Worm (Caenorhabditis elegans) whole organism, young adult: ENCODE measurements around the gene Y45G5AM.3.
A peak's percentile ranks its signal among the peaks of the same experiment; 100 is the strongest.

ENCODE experiments used
- B0261.1 ChIP-seq: sonication (generic microtip); optimal IDR thresholded peaks from 2 replicates; lab custom pipeline; 2016; ENCODE audit warnings: mild to moderate bottlenecking, missing genetic modification characterization, moderate library complexity, missing compliant biosample characterization
- B0336.3 ChIP-seq: fragments of 200-800 bp; sonication (Bioruptor generic); IDR thresholded peaks from 2 replicates; pipeline ENCODE4 v1.3.6; 2022; ENCODE audit warnings: missing genetic modification characterization, missing compliant biosample characterization
- F39B2.1 ChIP-seq: fragments of 200-800 bp; sonication (Bioruptor generic); IDR thresholded peaks from 2 replicates; pipeline ENCODE4 v1.3.6; 2022; ENCODE audit warnings: missing genetic modification reagents, missing genetic modification characterization, missing compliant biosample characterization
- F49E8.2 ChIP-seq: sonication (generic microtip); optimal IDR thresholded peaks from 3 replicates; lab custom pipeline; 2017; ENCODE audit warnings: missing genetic modification characterization, mild to moderate bottlenecking, missing compliant biosample characterization, antibody characterized with exemption, moderate library complexity; ENCODE audit not compliant: insufficient read depth
- F52B5.7 ChIP-seq: sonication (generic microtip); optimal IDR thresholded peaks from 2 replicates; lab custom pipeline; 2016; ENCODE audit warnings: mild to moderate bottlenecking, missing genetic modification characterization, missing compliant biosample characterization
- F55B11.4 ChIP-seq: sonication (generic microtip); optimal IDR thresholded peaks from 2 replicates; lab custom pipeline; 2016; ENCODE audit warnings: missing compliant biosample characterization, missing genetic modification characterization, borderline replicate concordance; ENCODE audit not compliant: insufficient read depth
- Y53F4B.3 ChIP-seq: fragments of 200-800 bp; sonication (Bioruptor generic); IDR thresholded peaks from 2 replicates; pipeline ENCODE4 v1.3.6; 2022; ENCODE audit warnings: missing genetic modification reagents, missing genetic modification characterization, missing compliant biosample characterization
- ama-1 ChIP-seq, 3 experiments: fragments of 150-350 bp in 1 of 3; sonication (generic microtip) in 2 of 3; optimal IDR thresholded peaks; 2 replicates each; lab custom pipeline; 2014 to 2018; ENCODE audit warnings: missing biosample characterization in 2 of 3, missing genetic modification characterization in 2 of 3, missing genetic modification reagents in 2 of 3
- aptf-3 ChIP-seq: fragments of 200-800 bp; sonication (Bioruptor generic); IDR thresholded peaks from 2 replicates; pipeline ENCODE4 v1.3.6; 2022; ENCODE audit warnings: missing genetic modification characterization, missing compliant biosample characterization
- atf-7 ChIP-seq: sonication (generic microtip); optimal IDR thresholded peaks from 2 replicates; lab custom pipeline; 2017; ENCODE audit warnings: mild to moderate bottlenecking, missing genetic modification characterization, missing compliant biosample characterization
- ccch-3 ChIP-seq: fragments of 200-800 bp; sonication (Bioruptor generic); optimal IDR thresholded peaks from 2 replicates; lab custom pipeline; 2018; ENCODE audit warnings: mild to moderate bottlenecking, missing genetic modification characterization, missing compliant biosample characterization
- cebp-1 ChIP-seq, 2 experiments: fragments of 200-800 bp in 1 of 2; sonication (Bioruptor generic) in 1 of 2; sonication (generic microtip) in 1 of 2; IDR thresholded peaks in 1 of 2; optimal IDR thresholded peaks in 1 of 2; 2 replicates each; pipeline versions ENCODE4 v1.3.6 to Lab custom; 2017 to 2022; ENCODE audit warnings: missing compliant biosample characterization in 2 of 2, missing genetic modification characterization in 2 of 2, mild to moderate bottlenecking in 1 of 2, missing genetic modification reagents in 1 of 2, moderate library complexity in 1 of 2
- cebp-2 ChIP-seq: fragments of 200-800 bp; sonication (Bioruptor generic); IDR thresholded peaks from 2 replicates; pipeline ENCODE4 v1.3.6; 2022; ENCODE audit warnings: missing genetic modification characterization, missing compliant biosample characterization
- ceh-100 ChIP-seq: fragments of 200-800 bp; sonication (Bioruptor generic); IDR thresholded peaks from 2 replicates; pipeline ENCODE4 v1.3.6; 2022; ENCODE audit warnings: missing genetic modification reagents, missing genetic modification characterization, missing compliant biosample characterization
- ceh-27 ChIP-seq: fragments of 200-800 bp; sonication (Bioruptor generic); optimal IDR thresholded peaks from 2 replicates; lab custom pipeline; 2018; ENCODE audit warnings: mild to moderate bottlenecking, missing genetic modification characterization, moderate library complexity, missing compliant biosample characterization
- ceh-91 ChIP-seq: fragments of 200-800 bp; sonication (Bioruptor generic); IDR thresholded peaks from 2 replicates; pipeline ENCODE4 v1.3.6; 2022; ENCODE audit warnings: missing genetic modification reagents, missing genetic modification characterization, missing compliant biosample characterization
- die-1 ChIP-seq: sonication (generic microtip); optimal IDR thresholded peaks from 2 replicates; lab custom pipeline; 2016; ENCODE audit warnings: missing genotype, mild to moderate bottlenecking, missing genetic modification characterization, missing compliant biosample characterization
- dpff-1 ChIP-seq: sonication (generic microtip); optimal IDR thresholded peaks from 2 replicates; lab custom pipeline; 2017; ENCODE audit warnings: mild to moderate bottlenecking, missing genetic modification characterization, missing compliant biosample characterization
- egl-18 ChIP-seq: fragments of 200-800 bp; sonication (Bioruptor generic); IDR thresholded peaks from 2 replicates; pipeline ENCODE4 v1.3.6; 2022; ENCODE audit warnings: missing genetic modification reagents, missing genetic modification characterization, missing compliant biosample characterization
- ets-4 ChIP-seq: fragments of 200-800 bp; sonication (Bioruptor generic); optimal IDR thresholded peaks from 2 replicates; lab custom pipeline; 2018; ENCODE audit warnings: mild to moderate bottlenecking, missing genetic modification characterization, missing compliant biosample characterization
- hmg-1.2 ChIP-seq: fragments of 200-800 bp; sonication (Bioruptor generic); IDR thresholded peaks from 2 replicates; pipeline ENCODE4 v1.3.6; 2022; ENCODE audit warnings: missing genetic modification reagents, missing genetic modification characterization, missing compliant biosample characterization
- lag-1 ChIP-seq: fragments of 200-800 bp; sonication (Bioruptor generic); IDR thresholded peaks from 2 replicates; pipeline ENCODE4 v1.3.6; 2022; ENCODE audit warnings: missing genetic modification reagents, missing genetic modification characterization, missing compliant biosample characterization
- let-526 ChIP-seq: fragments of 200-800 bp; sonication (Bioruptor generic); IDR thresholded peaks from 2 replicates; pipeline ENCODE4 v1.3.6; 2022; ENCODE audit warnings: missing genetic modification reagents, missing genetic modification characterization, missing compliant biosample characterization
- let-607 ChIP-seq, 2 experiments: fragments of 200-800 bp in 1 of 2; sonication (Bioruptor generic) in 1 of 2; sonication (generic microtip) in 1 of 2; optimal IDR thresholded peaks; 2 replicates each; lab custom pipeline; 2016 to 2018; ENCODE audit warnings: mild to moderate bottlenecking in 2 of 2, missing compliant biosample characterization in 2 of 2, missing genetic modification characterization in 2 of 2, moderate library complexity in 2 of 2, missing genotype in 1 of 2
- lin-35 ChIP-seq, 3 experiments: fragments of 150-350 bp in 2 of 3; sonication (generic microtip) in 1 of 3; optimal IDR thresholded peaks; 2 replicates each; lab custom pipeline; 2014 to 2018; ENCODE audit warnings: missing biosample characterization in 3 of 3, missing genetic modification characterization in 3 of 3, missing genetic modification reagents in 3 of 3
- lin-54 ChIP-seq: fragments of 200-800 bp; sonication (Bioruptor generic); optimal IDR thresholded peaks from 2 replicates; lab custom pipeline; 2018; ENCODE audit warnings: mild to moderate bottlenecking, missing genetic modification characterization, missing compliant biosample characterization
- mes-4 ChIP-seq: sonication (generic microtip); optimal IDR thresholded peaks from 2 replicates; lab custom pipeline; 2016; ENCODE audit warnings: missing genotype, missing genetic modification characterization, missing compliant biosample characterization
- mxl-1 ChIP-seq: sonication (generic microtip); optimal IDR thresholded peaks from 2 replicates; lab custom pipeline; 2016; ENCODE audit warnings: missing genetic modification characterization, missing compliant biosample characterization
- nfya-2 ChIP-seq: fragments of 200-800 bp; sonication (Bioruptor generic); IDR thresholded peaks from 2 replicates; pipeline ENCODE4 v1.3.6; 2022; ENCODE audit warnings: missing genetic modification reagents, missing genetic modification characterization, missing compliant biosample characterization
- nhr-179 ChIP-seq: sonication (generic microtip); optimal IDR thresholded peaks from 2 replicates; lab custom pipeline; 2016; ENCODE audit warnings: mild to moderate bottlenecking, missing genetic modification characterization, missing compliant biosample characterization
- nhr-27 ChIP-seq: fragments of 200-800 bp; sonication (Bioruptor generic); optimal IDR thresholded peaks from 2 replicates; lab custom pipeline; 2018; ENCODE audit warnings: mild to moderate bottlenecking, missing genetic modification characterization, moderate library complexity, missing compliant biosample characterization
- nhr-80 ChIP-seq: sonication (generic microtip); optimal IDR thresholded peaks from 2 replicates; lab custom pipeline; 2016; ENCODE audit warnings: missing genetic modification characterization, missing compliant biosample characterization
- pha-4 ChIP-seq: fragments of 150-350 bp; sonication (generic microtip); optimal IDR thresholded peaks from 2 replicates; lab custom pipeline; 2014; ENCODE audit warnings: missing biosample characterization, missing genetic modification reagents, missing genetic modification characterization
- snpc-3.4 ChIP-seq: sonication (generic microtip); optimal IDR thresholded peaks from 2 replicates; lab custom pipeline; 2017; ENCODE audit warnings: missing genetic modification characterization, mild to moderate bottlenecking, missing compliant biosample characterization, antibody characterized with exemption, moderate library complexity, missing genotype, missing genetic modification reagents
- tbp1 ChIP-seq: fragments of 200-800 bp; sonication (Bioruptor generic); optimal IDR thresholded peaks from 2 replicates; lab custom pipeline; 2018; ENCODE audit warnings: mild to moderate bottlenecking, missing genetic modification characterization, missing compliant biosample characterization
- unc-62 ChIP-seq: fragments of 150-350 bp; optimal IDR thresholded peaks from 2 replicates; lab custom pipeline; 2014; ENCODE audit warnings: missing biosample characterization, missing genetic modification reagents, missing genetic modification characterization
- zfh-2 ChIP-seq: fragments of 200-800 bp; sonication (Bioruptor generic); conservative IDR thresholded peaks from 2 replicates; pipeline ENCODE4 v1.3.6; 2022; ENCODE audit warnings: missing genetic modification reagents, missing genetic modification characterization, missing compliant biosample characterization
- ztf-6 ChIP-seq: fragments of 200-800 bp; sonication (Bioruptor generic); IDR thresholded peaks from 2 replicates; pipeline ENCODE4 v1.3.6; 2022; ENCODE audit warnings: missing genetic modification reagents, missing genetic modification characterization, missing compliant biosample characterization

The Y45G5AM.3 gene

ce11 chrV:4143034-4143433 lies 21.3 kb upstream of the Y45G5AM.3 start (continued):
- TF ChIP-seq ceh-27 (GFP tag; lab: Kevin White, UChicago) (peak; percentile 29), snpc-3.4 (tag; lab: Kevin White, UChicago) (no peak)

- TF ChIP-seq die-1 (tag; lab: Kevin White, UChicago) (no peak), F49E8.2 (tag; lab: Kevin White, UChicago) (no peak), cebp-2 (GFP tag; lab: Robert Waterston, UW) (no peak), let-607 (tag; optimal IDR thresholded peaks at IDR 0.05; lab: Kevin White, UChicago) (no peak), F52B5.7 (tag; lab: Kevin White, UChicago) (no peak), mes-4 (tag; lab: Kevin White, UChicago) (no peak), hmg-1.2 (GFP tag; lab: Robert Waterston, UW) (no peak), pha-4 (tag; lab: Kevin White, UChicago) (no peak), nhr-179 (no peak), let-526 (no peak), mxl-1 (tag; lab: Kevin White, UChicago) (no peak), unc-62 (GFP tag; lab: Kevin White, UChicago) (no peak), cebp-1 (GFP tag; IDR thresholded peaks at IDR 0.05; lab: Robert Waterston, UW) (no peak), cebp-1 (tag; optimal IDR thresholded peaks at IDR 0.05; lab: Kevin White, UChicago) (no peak), lag-1 (GFP tag; lab: Robert Waterston, UW) (no peak), atf-7 (tag; lab: Kevin White, UChicago) (no peak), nhr-80 (tag; lab: Kevin White, UChicago) (no peak), ztf-6 (no peak), ceh-100 (no peak), ccch-3 (no peak)
These were observed 20.1 kb upstream of the Y45G5AM.3 start, which contains the start of gene Y45G5AL.1 for ce11 chrV:4144205-4144604. Gene Y45G5AL.1, plus strand, starts transcription at chrV:4144505.

ce11 chrV:4151400-4151799 lies 13.0 kb upstream of the Y45G5AM.3 start:
- TF ChIP-seq zfh-2 (GFP tag; lab: Robert Waterston, UW) (peak; percentile 59), lin-35 (GFP tag; optimal IDR thresholded peaks at IDR 0.05; lab: Kevin White, UChicago) (no peak), ceh-91 (GFP tag; lab: Robert Waterston, UW) (no peak)

- TF ChIP-seq ets-4 (GFP tag; lab: Kevin White, UChicago), result no peak
- TF ChIP-seq B0336.3 (GFP tag; lab: Robert Waterston, UW), result no peak
- no peak for TF ChIP-seq lin-54 (GFP tag; lab: Kevin White, UChicago)
- TF ChIP-seq aptf-3 (GFP tag; lab: Robert Waterston, UW), result no peak
- TF ChIP-seq snpc-3.4 (tag; lab: Kevin White, UChicago), result no peak
- TF ChIP-seq nhr-80 (tag; lab: Kevin White, UChicago), result no peak
- TF ChIP-seq cebp-1 (GFP tag; IDR thresholded peaks at IDR 0.05; lab: Robert Waterston, UW), result no peak
- no peak for TF ChIP-seq cebp-1 (tag; optimal IDR thresholded peaks at IDR 0.05; lab: Kevin White, UChicago)
- no peak for TF ChIP-seq F49E8.2 (tag; lab: Kevin White, UChicago)
- no peak for TF ChIP-seq nfya-2 (GFP tag; lab: Robert Waterston, UW)
- TF ChIP-seq F39B2.1 (GFP tag; lab: Robert Waterston, UW), result no peak
- no peak for TF ChIP-seq dpff-1
- no peak for TF ChIP-seq tbp1
- no peak for TF ChIP-seq F55B11.4
- TF ChIP-seq B0261.1 (tag; lab: Kevin White, UChicago), result no peak
- no peak for TF ChIP-seq nhr-27
- TF ChIP-seq unc-62 (GFP tag; lab: Kevin White, UChicago), result no peak
- no peak for TF ChIP-seq ama-1 (optimal IDR thresholded peaks at IDR 0.05; lab: Kevin White, UChicago)
- no peak for TF ChIP-seq ama-1 (GFP tag; optimal IDR thresholded peaks at IDR 0.05; lab: Kevin White, UChicago)
- no peak for TF ChIP-seq Y53F4B.3 (GFP tag; lab: Robert Waterston, UW)
- no peak for TF ChIP-seq egl-18
These were observed 12.2 kb upstream of the Y45G5AM.3 start, which contains the start of gene Y45G5AM.6 for ce11 chrV:4152200-4152599. Gene Y45G5AM.6, minus strand, starts transcription at chrV:4152300.
